Worm (Caenorhabditis elegans): ENCODE results near the gene T28C12.15.

DNA sequence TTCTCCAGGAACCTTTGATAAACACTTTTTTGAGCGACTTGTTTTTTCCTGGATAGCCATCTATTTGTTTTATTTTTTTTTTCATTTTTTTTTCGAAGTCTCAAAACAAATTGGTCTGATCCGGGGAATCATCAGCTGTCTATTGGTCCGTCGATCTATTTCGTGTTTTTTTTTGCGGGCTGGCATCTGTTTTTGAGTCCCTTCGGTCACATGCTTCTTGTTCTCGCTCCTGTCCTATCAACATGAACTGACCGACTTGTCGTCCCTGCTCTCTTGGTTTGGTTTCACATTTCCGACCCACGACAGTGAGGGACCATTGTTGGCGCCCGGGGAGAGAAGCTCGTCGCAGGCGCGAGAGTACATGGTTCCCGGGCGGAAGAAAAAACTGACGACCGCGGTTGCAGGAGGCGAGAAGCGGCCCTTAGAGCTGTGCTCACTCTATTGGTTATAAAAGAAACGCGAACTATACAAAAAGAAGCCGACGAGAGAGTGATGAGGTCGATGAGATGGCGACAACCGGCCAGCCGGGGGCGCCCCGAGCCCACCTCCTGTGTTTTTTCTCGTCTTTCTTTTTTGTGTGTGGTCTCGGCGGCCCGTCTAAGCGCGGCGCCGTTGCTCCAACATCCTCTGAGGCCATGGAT lies 23.1 kb upstream of the T28C12.15 start:
- TF ChIP-seq dao-5 (tag; optimal IDR thresholded peaks at IDR 0.05) (no peak), him-1 (tag; optimal IDR thresholded peaks at IDR 0.05) (no peak), W03F9.2 (tag; optimal IDR thresholded peaks at IDR 0.05) (no peak)

Measured in whole organism, L4/young adult.